Comparison of ENCODE assay signal across 8 worm cellular contexts in the genomic region with DNA sequence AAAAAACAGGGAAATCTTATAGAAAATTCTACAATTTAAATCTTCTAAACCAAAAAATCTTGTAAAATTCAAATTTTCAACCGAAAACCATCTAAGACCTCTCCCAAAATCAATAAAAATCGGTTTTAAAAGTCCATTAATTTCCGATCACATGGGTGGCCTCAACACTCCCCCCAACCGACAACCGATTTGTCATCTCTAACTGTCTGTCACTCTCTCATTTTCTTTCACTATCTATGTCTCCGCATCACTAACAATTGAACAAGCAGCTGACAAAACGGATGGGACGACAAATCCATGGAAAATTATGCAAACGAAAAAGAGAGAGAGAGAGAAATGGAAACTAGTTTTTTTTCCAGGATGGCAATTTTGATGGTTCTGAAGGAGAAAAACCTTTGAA.
TF ChIP-seq lines count a peak whose summit lies in the region.

No protein-coding gene starts in this region.

TF ChIP-seq in whole organism, L1 larva, 84 proteins besides CTCF, POLR2A, EP300 and RAD21 (continues in another document):
- TF ChIP-seq dpl-1 (GFP tag; optimal IDR thresholded peaks at IDR 0.05; lab: Kevin White, UChicago), result peak; percentile 34 to 57 (median 49)
- TF ChIP-seq nhr-90 (tag; optimal IDR thresholded peaks at IDR 0.05; lab: Kevin White, UChicago; ENCODE audit: poor library complexity), result no peak
- TF ChIP-seq efl-1 (optimal IDR thresholded peaks at IDR 0.05; lab: Kevin White, UChicago), result peak; percentile 61 to 68
- peak; percentile 53 to 81 for TF ChIP-seq efl-1 (GFP tag; optimal IDR thresholded peaks at IDR 0.05 in 1 of 2; lab: Kevin White, UChicago)
- peak; percentile 83 for TF ChIP-seq nhr-85 (tag; lab: Kevin White, UChicago)
- TF ChIP-seq ztf-4 (tag; optimal IDR thresholded peaks at IDR 0.05; lab: Kevin White, UChicago), result peak; percentile 40
- no peak for TF ChIP-seq vab-15 (tag; optimal IDR thresholded peaks at IDR 0.05; lab: Kevin White, UChicago)
- TF ChIP-seq unc-98 (GFP tag; IDR thresholded peaks at IDR 0.05; lab: Robert Waterston, UW), result no peak
- no peak for TF ChIP-seq egl-13 (tag; optimal IDR thresholded peaks at IDR 0.05; lab: Kevin White, UChicago)
- TF ChIP-seq unc-62 (GFP tag; optimal IDR thresholded peaks at IDR 0.05; lab: Kevin White, UChicago), result no peak
- peak; percentile 23 for TF ChIP-seq xbp-1 (tag; optimal IDR thresholded peaks at IDR 0.05; lab: Kevin White, UChicago)

TF ChIP-seq in whole organism, L2 larva, 48 proteins besides CTCF, POLR2A, EP300 and RAD21 (continues in another document):
- TF ChIP-seq elt-3 (tag; optimal IDR thresholded peaks at IDR 0.05; lab: Kevin White, UChicago) (no peak), unc-39 (tag; optimal IDR thresholded peaks at IDR 0.05; lab: Kevin White, UChicago) (no peak), blmp-1 (tag; optimal IDR thresholded peaks at IDR 0.05; lab: Kevin White, UChicago; ENCODE audit: insufficient read depth) (no peak), peb-1 (tag; optimal IDR thresholded peaks at IDR 0.05; lab: Kevin White, UChicago) (no peak), nhr-11 (tag; optimal IDR thresholded peaks at IDR 0.05; lab: Kevin White, UChicago) (no peak), sma-9 (GFP tag; optimal IDR thresholded peaks at IDR 0.05; lab: Kevin White, UChicago) (peak; percentile 54), sma-9 (tag; optimal IDR thresholded peaks at IDR 0.05; lab: Kevin White, UChicago) (no peak), ZK546.5 (tag; optimal IDR thresholded peaks at IDR 0.05; lab: Kevin White, UChicago) (no peak), lsy-2 (tag; optimal IDR thresholded peaks at IDR 0.05; lab: Kevin White, UChicago) (peak in 1 of 2 experiments; percentile 77), F13H6.1 (tag; optimal IDR thresholded peaks at IDR 0.05; lab: Kevin White, UChicago) (peak; percentile 28), ztf-11 (tag; optimal IDR thresholded peaks at IDR 0.05; lab: Kevin White, UChicago) (no peak)

TF ChIP-seq in whole organism, L3 larva, 47 proteins besides CTCF, POLR2A, EP300 and RAD21 (continues in another document):
- TF ChIP-seq ztf-4 (tag; optimal IDR thresholded peaks at IDR 0.05; lab: Kevin White, UChicago), result no peak
- TF ChIP-seq nfya-1 (tag; optimal IDR thresholded peaks at IDR 0.05; lab: Kevin White, UChicago; ENCODE audit: insufficient read depth), result peak; percentile 65
- TF ChIP-seq pha-4 (tag; optimal IDR thresholded peaks at IDR 0.05; lab: Kevin White, UChicago), result peak; percentile 34
- peak; percentile 28 for TF ChIP-seq skn-1 (tag; optimal IDR thresholded peaks at IDR 0.05; lab: Kevin White, UChicago)
- peak; percentile 17 for TF ChIP-seq lin-15B (tag; optimal IDR thresholded peaks at IDR 0.05; lab: Kevin White, UChicago)
- no peak for TF ChIP-seq nhr-12 (tag; optimal IDR thresholded peaks at IDR 0.05; lab: Kevin White, UChicago)
- TF ChIP-seq nhr-25 (tag; optimal IDR thresholded peaks at IDR 0.05; lab: Kevin White, UChicago), result peak; percentile 23
- no peak for TF ChIP-seq zag-1 (tag; optimal IDR thresholded peaks at IDR 0.05; lab: Kevin White, UChicago)
- TF ChIP-seq eor-1 (tag; optimal IDR thresholded peaks at IDR 0.05; lab: Kevin White, UChicago), result no peak
- TF ChIP-seq nhr-43 (tag; optimal IDR thresholded peaks at IDR 0.05; lab: Kevin White, UChicago; ENCODE audit: poor library complexity, severe bottlenecking), result no peak
- TF ChIP-seq sea-2 (GFP tag; optimal IDR thresholded peaks at IDR 0.05; lab: Kevin White, UChicago), result no peak

TF ChIP-seq in whole organism, L4 larva, 104 proteins besides CTCF, POLR2A, EP300 and RAD21 (continues in another document):
- TF ChIP-seq aha-1 (tag; lab: Kevin White, UChicago), result peak; percentile 89
- no peak for TF ChIP-seq pqm-1 (tag; optimal IDR thresholded peaks at IDR 0.05; lab: Kevin White, UChicago)
- no peak for TF ChIP-seq mxl-2 (GFP tag; conservative IDR thresholded peaks at IDR 0.05; lab: Robert Waterston, UW)
- peak; percentile 61 for TF ChIP-seq nhr-28 (tag; optimal IDR thresholded peaks at IDR 0.05; lab: Kevin White, UChicago)
- TF ChIP-seq lin-1 (GFP tag; IDR thresholded peaks at IDR 0.05; lab: Robert Waterston, UW), result no peak
- TF ChIP-seq lir-3 (tag; optimal IDR thresholded peaks at IDR 0.05; lab: Kevin White, UChicago), result no peak
- no peak for TF ChIP-seq F49E8.2 (tag; optimal IDR thresholded peaks at IDR 0.05; lab: Kevin White, UChicago; ENCODE audit: borderline replicate concordance)
- peak in 1 of 2 experiments; percentile 68 for TF ChIP-seq lsy-2 (tag; optimal IDR thresholded peaks at IDR 0.05; lab: Kevin White, UChicago)
- no peak for TF ChIP-seq mes-2 (tag; optimal IDR thresholded peaks at IDR 0.05; lab: Kevin White, UChicago; ENCODE audit: poor library complexity, severe bottlenecking)
- no peak for TF ChIP-seq dmd-8 (GFP tag; IDR thresholded peaks at IDR 0.05; lab: Robert Waterston, UW)

TF ChIP-seq in whole organism, late embryonic, 69 proteins besides CTCF, POLR2A, EP300 and RAD21:
- TF ChIP-seq ceh-31 (tag; optimal IDR thresholded peaks at IDR 0.05; lab: Kevin White, UChicago) (peak; percentile 38), pha-4 (tag; optimal IDR thresholded peaks at IDR 0.05; lab: Kevin White, UChicago) (no peak), C08G9.2 (tag; optimal IDR thresholded peaks at IDR 0.05; lab: Kevin White, UChicago) (no peak), rnt-1 (tag; optimal IDR thresholded peaks at IDR 0.05; lab: Kevin White, UChicago) (peak; percentile 13), ceh-18 (tag; optimal IDR thresholded peaks at IDR 0.05; lab: Kevin White, UChicago) (peak; percentile 33), unc-55 (GFP tag; optimal IDR thresholded peaks at IDR 0.05; lab: Kevin White, UChicago) (peak; percentile 98), tbx-2 (tag; optimal IDR thresholded peaks at IDR 0.05; lab: Kevin White, UChicago) (peak; percentile 39), unc-42 (tag; optimal IDR thresholded peaks at IDR 0.05; lab: Kevin White, UChicago) (peak; percentile 2), hlh-30 (tag; optimal IDR thresholded peaks at IDR 0.05; lab: Kevin White, UChicago; ENCODE audit: insufficient read depth) (peak; percentile 86), nfya-1 (tag; optimal IDR thresholded peaks at IDR 0.05; lab: Kevin White, UChicago) (peak; percentile 57), sdc-2 (tag; optimal IDR thresholded peaks at IDR 0.05; lab: Kevin White, UChicago) (no peak)
TF ChIP-seq in whole organism, late embryonic: peak in this region for 8.

TF ChIP-seq in whole organism, midembryonic, 9 proteins besides CTCF, POLR2A, EP300 and RAD21:
- TF ChIP-seq cog-1 (tag; optimal IDR thresholded peaks at IDR 0.05; lab: Kevin White, UChicago) (peak; percentile 64), klf-2 (GFP tag; conservative IDR thresholded peaks at IDR 0.05; lab: Robert Waterston, UW) (no peak)

TF ChIP-seq in whole organism, mixed stage, embryonic, 35 proteins besides CTCF, POLR2A, EP300 and RAD21 (continues in another document):
- TF ChIP-seq hlh-1 (tag; optimal IDR thresholded peaks at IDR 0.05; lab: Kevin White, UChicago) (peak; percentile 90), ceh-83 (GFP tag; optimal IDR thresholded peaks at IDR 0.05; lab: Kevin White, UChicago) (no peak), nhr-2 (tag; optimal IDR thresholded peaks at IDR 0.05; lab: Kevin White, UChicago) (no peak), flh-1 (GFP tag; optimal IDR thresholded peaks at IDR 0.05; lab: Kevin White, UChicago) (no peak), sem-2 (GFP tag; optimal IDR thresholded peaks at IDR 0.05; lab: Kevin White, UChicago) (no peak), unc-120 (tag; optimal IDR thresholded peaks at IDR 0.05; lab: Kevin White, UChicago; ENCODE audit: poor library complexity, severe bottlenecking) (peak; percentile 3), cnd-1 (tag; optimal IDR thresholded peaks at IDR 0.05; lab: Kevin White, UChicago) (no peak), pha-4 (tag; optimal IDR thresholded peaks at IDR 0.05; lab: Kevin White, UChicago) (no peak), M03D4.4 (tag; optimal IDR thresholded peaks at IDR 0.05; lab: Kevin White, UChicago) (no peak), unc-39 (tag; optimal IDR thresholded peaks at IDR 0.05; lab: Kevin White, UChicago) (no peak), snpc-4 (tag; optimal IDR thresholded peaks at IDR 0.05; lab: Kevin White, UChicago) (no peak), ztf-11 (tag; optimal IDR thresholded peaks at IDR 0.05; lab: Kevin White, UChicago) (no peak), nhr-12 (tag; optimal IDR thresholded peaks at IDR 0.05; lab: Kevin White, UChicago) (no peak), bed-3 (GFP tag; optimal IDR thresholded peaks at IDR 0.05; lab: Kevin White, UChicago) (no peak), elt-3 (tag; optimal IDR thresholded peaks at IDR 0.05; lab: Kevin White, UChicago) (no peak), ceh-39 (tag; optimal IDR thresholded peaks at IDR 0.05; lab: Kevin White, UChicago) (no peak), nhr-237 (tag; optimal IDR thresholded peaks at IDR 0.05; lab: Kevin White, UChicago) (no peak), sptf-1 (tag; optimal IDR thresholded peaks at IDR 0.05; lab: Kevin White, UChicago) (no peak)

TF ChIP-seq in whole organism, young adult, 124 proteins besides CTCF, POLR2A, EP300 and RAD21:
- no peak for TF ChIP-seq F39B2.1 (GFP tag; IDR thresholded peaks at IDR 0.05; lab: Robert Waterston, UW)
- no peak for TF ChIP-seq lag-1 (GFP tag; IDR thresholded peaks at IDR 0.05; lab: Robert Waterston, UW)
- TF ChIP-seq hmg-20 (GFP tag; IDR thresholded peaks at IDR 0.05; lab: Robert Waterston, UW), result no peak
- no peak for TF ChIP-seq aptf-3 (GFP tag; IDR thresholded peaks at IDR 0.05; lab: Robert Waterston, UW)
- peak; percentile 61; the same call in 1 of the 2 replicates for TF ChIP-seq hmg-1.2 (GFP tag; IDR thresholded peaks at IDR 0.05; lab: Robert Waterston, UW)
- TF ChIP-seq egl-18 (GFP tag; IDR thresholded peaks at IDR 0.05; lab: Robert Waterston, UW), result no peak
- TF ChIP-seq F23B12.7 (tag; optimal IDR thresholded peaks at IDR 0.05; lab: Kevin White, UChicago; ENCODE audit: insufficient read depth), result no peak
- no peak for TF ChIP-seq rcor-1 (GFP tag; IDR thresholded peaks at IDR 0.05; lab: Robert Waterston, UW)
- TF ChIP-seq lsy-27 (tag; optimal IDR thresholded peaks at IDR 0.05; lab: Kevin White, UChicago; ENCODE audit: borderline replicate concordance, insufficient read depth), result no peak
- peak; percentile 40 for TF ChIP-seq attf-5 (GFP tag; optimal IDR thresholded peaks at IDR 0.05; lab: Kevin White, UChicago)
- no peak for TF ChIP-seq snpc-4 (GFP tag; optimal IDR thresholded peaks at IDR 0.05; lab: Kevin White, UChicago)
- peak in 1 of 4 experiments; percentile 23 for TF ChIP-seq snpc-4 (tag; optimal IDR thresholded peaks at IDR 0.05; lab: Kevin White, UChicago)
- TF ChIP-seq mes-4 (tag; optimal IDR thresholded peaks at IDR 0.05; lab: Kevin White, UChicago), result no peak
- no peak for TF ChIP-seq B0336.3 (GFP tag; IDR thresholded peaks at IDR 0.05; lab: Robert Waterston, UW)
- TF ChIP-seq lin-40 (tag; optimal IDR thresholded peaks at IDR 0.05; lab: Kevin White, UChicago), result peak; percentile 7
- no peak for TF ChIP-seq efl-1 (GFP tag; optimal IDR thresholded peaks at IDR 0.05; lab: Kevin White, UChicago)
- peak in 1 of 3 experiments; percentile 8 for TF ChIP-seq lin-35 (GFP tag; optimal IDR thresholded peaks at IDR 0.05; lab: Kevin White, UChicago)
- no peak for TF ChIP-seq atf-7 (tag; optimal IDR thresholded peaks at IDR 0.05; lab: Kevin White, UChicago)
- no peak for TF ChIP-seq tbx-9 (tag; optimal IDR thresholded peaks at IDR 0.05; lab: Kevin White, UChicago; ENCODE audit: borderline replicate concordance)
